Worm (Caenorhabditis elegans): ENCODE results near the gene daf-10.

Gene daf-10

ce11 chrIV:9169764-9170163 is 23.8 kb upstream of the daf-10 start:
- TF ChIP-seq fkh-10 (GFP tag; optimal IDR thresholded peaks at IDR 0.05) = peak; percentile 33
- no peak for TF ChIP-seq nhr-43 (tag; optimal IDR thresholded peaks at IDR 0.05; ENCODE audit: poor library complexity, severe bottlenecking)

ce11 chrIV:9165681-9166080 is 19.7 kb upstream of the daf-10 start, which contains the start of gene C07C7.3:
Gene C07C7.3 (plus strand): TSS chrIV:9166051.
- TF ChIP-seq ceh-28 (tag; optimal IDR thresholded peaks at IDR 0.05) (no peak), aly-2 (tag; optimal IDR thresholded peaks at IDR 0.05) (no peak), elt-3 (tag; optimal IDR thresholded peaks at IDR 0.05) (no peak), skn-1 (tag; optimal IDR thresholded peaks at IDR 0.05) (peak; percentile 55), lsy-12 (tag; optimal IDR thresholded peaks at IDR 0.05) (no peak), ZK546.5 (tag; optimal IDR thresholded peaks at IDR 0.05) (no peak), pqm-1 (tag; optimal IDR thresholded peaks at IDR 0.05) (peak; percentile 26), egl-27 (tag; optimal IDR thresholded peaks at IDR 0.05) (no peak), unc-39 (tag; optimal IDR thresholded peaks at IDR 0.05) (no peak), elt-2 (tag; optimal IDR thresholded peaks at IDR 0.05) (peak; percentile 85), unc-62 (GFP tag; optimal IDR thresholded peaks at IDR 0.05) (no peak), lin-39 (tag; optimal IDR thresholded peaks at IDR 0.05) (no peak), tbx-2 (tag; optimal IDR thresholded peaks at IDR 0.05) (no peak)

- TF ChIP-seq elt-3 (tag; optimal IDR thresholded peaks at IDR 0.05) (no peak), ztf-4 (tag; optimal IDR thresholded peaks at IDR 0.05) (no peak), nhr-25 (tag; optimal IDR thresholded peaks at IDR 0.05) (no peak), unc-39 (tag; optimal IDR thresholded peaks at IDR 0.05) (no peak), egl-5 (tag; optimal IDR thresholded peaks at IDR 0.05) (no peak), elt-1 (tag; optimal IDR thresholded peaks at IDR 0.05) (no peak)
These were observed 19.0 kb upstream of the daf-10 start, which contains the start of gene pcp-2 for ce11 chrIV:9165027-9165426. Gene pcp-2 (minus strand): TSS chrIV:9165127.

DNA sequence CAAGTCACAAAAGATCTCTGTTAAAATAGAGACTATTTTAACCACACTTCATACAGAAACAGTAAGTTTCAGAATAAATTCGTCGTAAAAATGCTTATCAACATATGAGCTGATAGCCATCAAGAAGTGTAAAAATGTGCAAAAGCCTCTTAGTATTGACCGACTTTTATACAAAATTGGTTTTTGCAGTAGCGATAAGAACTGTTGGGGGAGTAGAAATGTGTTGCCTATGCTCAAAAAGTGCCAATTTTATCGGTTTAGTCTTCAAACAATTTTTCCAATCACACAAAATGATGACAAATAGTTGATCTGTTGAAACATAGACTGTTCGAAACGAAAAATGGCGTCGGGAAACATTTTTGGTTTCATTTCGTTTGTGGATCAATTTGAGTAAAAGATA is 13.9 kb upstream of the daf-10 start:
- TF ChIP-seq skn-1 (tag; optimal IDR thresholded peaks at IDR 0.05) (peak; percentile 62), elt-2 (tag; optimal IDR thresholded peaks at IDR 0.05) (peak; percentile 95), jun-1 (tag; optimal IDR thresholded peaks at IDR 0.05) (peak; percentile 56), nhr-23 (tag; optimal IDR thresholded peaks at IDR 0.05) (no peak), pqm-1 (tag; optimal IDR thresholded peaks at IDR 0.05) (peak; percentile 93)

- no peak for TF ChIP-seq fkh-2 (tag; optimal IDR thresholded peaks at IDR 0.05)
- peak; percentile 92 for TF ChIP-seq elt-2 (tag; optimal IDR thresholded peaks at IDR 0.05)
- TF ChIP-seq nhr-67 (tag; optimal IDR thresholded peaks at IDR 0.05) = no peak
- TF ChIP-seq ztf-4 (tag; optimal IDR thresholded peaks at IDR 0.05) = no peak
- no peak for TF ChIP-seq zag-1 (tag; optimal IDR thresholded peaks at IDR 0.05)
- peak; percentile 18 for TF ChIP-seq pha-4 (tag; optimal IDR thresholded peaks at IDR 0.05)
- peak; percentile 12 for TF ChIP-seq jun-1 (tag; optimal IDR thresholded peaks at IDR 0.05)
- no peak for TF ChIP-seq tbx-2 (tag; optimal IDR thresholded peaks at IDR 0.05)
- TF ChIP-seq snpc-4 (tag; optimal IDR thresholded peaks at IDR 0.05) = no peak
- no peak for TF ChIP-seq egl-5 (tag; optimal IDR thresholded peaks at IDR 0.05)
- TF ChIP-seq fos-1 (tag; optimal IDR thresholded peaks at IDR 0.05) = no peak
- TF ChIP-seq aly-2 (tag; optimal IDR thresholded peaks at IDR 0.05) = no peak
- TF ChIP-seq pqm-1 (tag; optimal IDR thresholded peaks at IDR 0.05) = peak; percentile 70
- no peak for TF ChIP-seq ztf-11 (tag; optimal IDR thresholded peaks at IDR 0.05)
- no peak for TF ChIP-seq daf-12 (tag; optimal IDR thresholded peaks at IDR 0.05)
- TF ChIP-seq ZK546.5 (tag; optimal IDR thresholded peaks at IDR 0.05) = no peak
- no peak for TF ChIP-seq ceh-82 (tag; optimal IDR thresholded peaks at IDR 0.05)
- TF ChIP-seq sea-2 (GFP tag; optimal IDR thresholded peaks at IDR 0.05) = no peak
- no peak for TF ChIP-seq nhr-43 (tag; optimal IDR thresholded peaks at IDR 0.05; ENCODE audit: poor library complexity, severe bottlenecking)
- TF ChIP-seq ceh-16 (tag; optimal IDR thresholded peaks at IDR 0.05) = no peak
- TF ChIP-seq fkh-10 (GFP tag; optimal IDR thresholded peaks at IDR 0.05) = no peak
- no peak for TF ChIP-seq ceh-28 (tag; optimal IDR thresholded peaks at IDR 0.05)
- TF ChIP-seq skn-1 (tag; optimal IDR thresholded peaks at IDR 0.05) = no peak
- no peak for TF ChIP-seq ama-1 (optimal IDR thresholded peaks at IDR 0.05)
- TF ChIP-seq R02D3.7 (tag; optimal IDR thresholded peaks at IDR 0.05) = no peak
These were observed 13.2 kb upstream of the daf-10 start, which contains the start of gene pcp-3 for ce11 chrIV:9158969-9159800. Gene pcp-3 (minus strand): TSS chrIV:9159019.

Measured in whole organism, L3 larva.